Worm (Caenorhabditis elegans): ENCODE data around the gene C06E4.1.

Gene C06E4.1

ce11 chrIV:7317829-7318529 lies 34.9 kb downstream of the C06E4.1 start (continued):
- TF ChIP-seq K12H6.12 (tag; optimal IDR thresholded peaks at IDR 0.05), result no peak
- no peak for TF ChIP-seq lin-35 (GFP tag; optimal IDR thresholded peaks at IDR 0.05)
- no peak for TF ChIP-seq ZK185.1 (tag; optimal IDR thresholded peaks at IDR 0.05; ENCODE audit: poor library complexity, severe bottlenecking)
- no peak for TF ChIP-seq nhr-90 (tag; optimal IDR thresholded peaks at IDR 0.05)
- no peak for TF ChIP-seq mcd-1 (GFP tag; IDR thresholded peaks at IDR 0.05)
- TF ChIP-seq hmg-1.2 (GFP tag; IDR thresholded peaks at IDR 0.05), result peak; percentile 8; the same call in 1 of the 2 replicates

ce11 chrIV:7318900-7319299 lies 35.8 kb downstream of the C06E4.1 start:
- no peak for TF ChIP-seq ztf-28 (GFP tag; IDR thresholded peaks at IDR 0.05)
- TF ChIP-seq hlh-12 (tag; optimal IDR thresholded peaks at IDR 0.05), result no peak
- TF ChIP-seq mes-4 (tag; optimal IDR thresholded peaks at IDR 0.05), result no peak
- no peak for TF ChIP-seq madf-10 (tag; optimal IDR thresholded peaks at IDR 0.05)

ce11 chrIV:7319931-7320435 lies 36.9 kb downstream of the C06E4.1 start:
- TF ChIP-seq hmg-1.2 (GFP tag; IDR thresholded peaks at IDR 0.05) (peak; percentile 97), ztf-18 (tag; optimal IDR thresholded peaks at IDR 0.05) (peak; percentile 48), egrh-3 (GFP tag; IDR thresholded peaks at IDR 0.05) (peak; percentile 66), pbrm-1 (GFP tag; IDR thresholded peaks at IDR 0.05) (peak; percentile 63; the same call in 1 of the 2 replicates), ets-4 (GFP tag; optimal IDR thresholded peaks at IDR 0.05) (no peak), atf-7 (tag; optimal IDR thresholded peaks at IDR 0.05) (peak; percentile 27), ceh-100 (GFP tag; IDR thresholded peaks at IDR 0.05) (peak; percentile 33; the same call in 1 of the 2 replicates), nhr-90 (tag; optimal IDR thresholded peaks at IDR 0.05) (peak; percentile 19), F22D6.2 (tag; optimal IDR thresholded peaks at IDR 0.05) (peak; percentile 29), F57C9.4 (tag; optimal IDR thresholded peaks at IDR 0.05) (no peak), F49E8.2 (tag; optimal IDR thresholded peaks at IDR 0.05; ENCODE audit: insufficient read depth) (no peak), mcd-1 (GFP tag; IDR thresholded peaks at IDR 0.05) (peak; percentile 70), repo-1 (tag; optimal IDR thresholded peaks at IDR 0.05) (peak; percentile 60), egl-44 (GFP tag; IDR thresholded peaks at IDR 0.05) (no peak), snpc-3.4 (tag; optimal IDR thresholded peaks at IDR 0.05) (no peak), somi-1 (GFP tag; optimal IDR thresholded peaks at IDR 0.05) (peak; percentile 86), madf-10 (tag; optimal IDR thresholded peaks at IDR 0.05) (peak; percentile 27), hsf-1 (GFP tag; IDR thresholded peaks at IDR 0.05) (no peak), let-526 (GFP tag; IDR thresholded peaks at IDR 0.05) (no peak), tbp1 (GFP tag; optimal IDR thresholded peaks at IDR 0.05) (peak; percentile 50), him-1 (tag; optimal IDR thresholded peaks at IDR 0.05) (no peak), tlf-1 (GFP tag; optimal IDR thresholded peaks at IDR 0.05) (peak; percentile 12), F33H1.4 (GFP tag; IDR thresholded peaks at IDR 0.05) (peak; percentile 37; the same call in 1 of the 2 replicates), madf-6 (GFP tag; IDR thresholded peaks at IDR 0.05) (0 out of 2 replicates have a peak, but pooled peaks have one; percentile 19), ztf-25 (GFP tag; IDR thresholded peaks at IDR 0.05) (no peak), gei-17 (GFP tag; optimal IDR thresholded peaks at IDR 0.05) (peak; percentile 52), dpl-1 (GFP tag; optimal IDR thresholded peaks at IDR 0.05) (no peak), dox-1 (GFP tag; IDR thresholded peaks at IDR 0.05) (peak; percentile 91), T07F8.4 (tag; optimal IDR thresholded peaks at IDR 0.05) (no peak), chd-7 (tag; optimal IDR thresholded peaks at IDR 0.05) (peak; percentile 71), bed-1 (GFP tag; IDR thresholded peaks at IDR 0.05) (no peak), Y56A3A.18 (GFP tag; IDR thresholded peaks at IDR 0.05) (no peak), zfh-2 (GFP tag; conservative IDR thresholded peaks at IDR 0.05) (peak; percentile 99), lin-40 (tag; optimal IDR thresholded peaks at IDR 0.05) (peak; percentile 87), K12H6.12 (tag; optimal IDR thresholded peaks at IDR 0.05) (peak; percentile 92), aptf-2 (GFP tag; conservative IDR thresholded peaks at IDR 0.05) (no peak), attf-5 (GFP tag; optimal IDR thresholded peaks at IDR 0.05) (peak; percentile 88), rpc-1 (optimal IDR thresholded peaks at IDR 0.05) (no peak), rpc-1 (tag; optimal IDR thresholded peaks at IDR 0.05) (no peak)
